Worm (Caenorhabditis elegans) whole organism, mixed stage, embryonic: ENCODE data around the gene ZK892.4.

ENCODE experiments used
- drap-1 ChIP-seq: fragments of 200-800 bp; sonication (Bioruptor generic); optimal IDR thresholded peaks from 3 replicates; lab custom pipeline; 2018; ENCODE audit warnings: mild to moderate bottlenecking, missing genetic modification characterization, missing compliant biosample characterization
- sptf-1 ChIP-seq: sonication (generic microtip); optimal IDR thresholded peaks from 2 replicates; lab custom pipeline; 2017; ENCODE audit warnings: mild to moderate bottlenecking, missing genetic modification characterization, moderate library complexity, missing compliant biosample characterization
- unc-62 ChIP-seq: fragments of 150-350 bp; optimal IDR thresholded peaks from 2 replicates; lab custom pipeline; 2014; ENCODE audit warnings: missing biosample characterization, missing genetic modification reagents, missing genetic modification characterization

ce11 chrII:10029044-10029443 lies 22.7 kb downstream of the ZK892.4 start:
- no peak for TF ChIP-seq drap-1
- TF ChIP-seq unc-62 (GFP tag; lab: Kevin White, UChicago): no peak
- TF ChIP-seq sptf-1 (tag; lab: Kevin White, UChicago): no peak
